Fruit fly (Drosophila melanogaster): ENCODE data around the gene CG5946.

- TF ChIP-seq EcR (GFP tag; optimal IDR thresholded peaks at IDR 0.05), result no peak
- no peak for TF ChIP-seq psq (optimal IDR thresholded peaks at IDR 0.05)
Measured at dm6 chr3L:11776731-11777130, 45.3 kb downstream of the CG5946 start, which contains the start of gene CG14131.
